Worm (Caenorhabditis elegans): ENCODE results near the gene Y26E6A.3.

DNA sequence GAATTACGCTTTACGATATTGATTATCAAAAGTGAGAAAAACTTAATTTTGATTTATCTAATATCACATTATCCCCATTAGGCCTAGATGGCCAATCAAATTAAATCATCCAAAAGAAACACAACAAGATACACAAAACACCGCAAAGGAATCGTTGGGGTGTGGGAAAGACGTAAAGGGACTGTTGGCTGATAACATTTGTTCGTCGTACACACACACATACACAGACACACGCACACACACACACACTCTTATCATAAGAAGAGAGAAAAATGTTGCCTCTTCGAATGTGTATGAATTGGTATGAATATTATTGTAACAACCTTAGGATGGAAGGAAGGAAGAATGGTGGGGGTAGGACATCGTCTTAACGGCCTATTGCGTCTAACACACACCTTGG is 24.6 kb downstream of the Y26E6A.3 start:
- TF ChIP-seq M03D4.4 (tag; optimal IDR thresholded peaks at IDR 0.05) (no peak), bed-3 (GFP tag; optimal IDR thresholded peaks at IDR 0.05) (no peak), nhr-12 (tag; optimal IDR thresholded peaks at IDR 0.05) (no peak), unc-39 (tag; optimal IDR thresholded peaks at IDR 0.05) (no peak), snpc-4 (tag; optimal IDR thresholded peaks at IDR 0.05) (no peak), nhr-237 (tag; optimal IDR thresholded peaks at IDR 0.05) (no peak), drap-1 (GFP tag; optimal IDR thresholded peaks at IDR 0.05) (no peak), ces-1 (GFP tag; optimal IDR thresholded peaks at IDR 0.05) (no peak), mab-5 (tag; optimal IDR thresholded peaks at IDR 0.05) (no peak), elt-1 (tag; optimal IDR thresholded peaks at IDR 0.05; ENCODE audit: borderline replicate concordance, insufficient read depth) (no peak)
